Worm (Caenorhabditis elegans) whole organism, young adult: ENCODE results near the gene srxa-19.

ENCODE experiments used
- T26A5.8 ChIP-seq: sonication (generic microtip); optimal IDR thresholded peaks from 2 replicates; lab custom pipeline; 2016; ENCODE audit warnings: missing genetic modification characterization, missing compliant biosample characterization
- akir-1 ChIP-seq: fragments of 200-800 bp; sonication (Bioruptor generic); optimal IDR thresholded peaks from 2 replicates; lab custom pipeline; 2018; ENCODE audit warnings: mild to moderate bottlenecking, missing genetic modification characterization, moderate library complexity, missing compliant biosample characterization
- ama-1 ChIP-seq, 3 experiments: fragments of 150-350 bp in 1 of 3; sonication (generic microtip) in 2 of 3; optimal IDR thresholded peaks; 2 replicates each; lab custom pipeline; 2014 to 2018; ENCODE audit warnings: missing biosample characterization in 2 of 3, missing genetic modification characterization in 2 of 3, missing genetic modification reagents in 2 of 3
- bed-1 ChIP-seq: fragments of 200-800 bp; sonication (Bioruptor generic); IDR thresholded peaks from 2 replicates; pipeline ENCODE4 v1.3.6; 2022; ENCODE audit warnings: missing genetic modification reagents, missing genetic modification characterization, missing compliant biosample characterization
- ceh-91 ChIP-seq: fragments of 200-800 bp; sonication (Bioruptor generic); IDR thresholded peaks from 2 replicates; pipeline ENCODE4 v1.3.6; 2022; ENCODE audit warnings: missing genetic modification reagents, missing genetic modification characterization, missing compliant biosample characterization
- ets-4 ChIP-seq: fragments of 200-800 bp; sonication (Bioruptor generic); optimal IDR thresholded peaks from 2 replicates; lab custom pipeline; 2018; ENCODE audit warnings: mild to moderate bottlenecking, missing genetic modification characterization, missing compliant biosample characterization
- hlh-12 ChIP-seq: sonication (generic microtip); optimal IDR thresholded peaks from 2 replicates; lab custom pipeline; 2016; ENCODE audit warnings: missing genetic modification characterization, missing compliant biosample characterization
- hlh-26 ChIP-seq: fragments of 200-800 bp; sonication (Bioruptor generic); conservative IDR thresholded peaks from 2 replicates; pipeline ENCODE4 v1.3.6; 2022; ENCODE audit warnings: missing genetic modification reagents, missing genetic modification characterization, missing compliant biosample characterization
- pha-4 ChIP-seq: fragments of 150-350 bp; sonication (generic microtip); optimal IDR thresholded peaks from 2 replicates; lab custom pipeline; 2014; ENCODE audit warnings: missing biosample characterization, missing genetic modification reagents, missing genetic modification characterization
- snpc-4 ChIP-seq, 5 experiments: fragments of 150-350 bp in 1 of 5; sonication (generic microtip) in 4 of 5; optimal IDR thresholded peaks; 2 replicates each; lab custom pipeline; 2014 to 2018; ENCODE audit warnings: missing genetic modification characterization in 5 of 5, missing biosample characterization in 3 of 5, antibody characterized with exemption in 2 of 5, mild to moderate bottlenecking in 2 of 5, missing compliant biosample characterization in 2 of 5, missing genotype in 2 of 5, moderate library complexity in 2 of 5, missing genetic modification reagents in 1 of 5
- unc-62 ChIP-seq: fragments of 150-350 bp; optimal IDR thresholded peaks from 2 replicates; lab custom pipeline; 2014; ENCODE audit warnings: missing biosample characterization, missing genetic modification reagents, missing genetic modification characterization

DNA sequence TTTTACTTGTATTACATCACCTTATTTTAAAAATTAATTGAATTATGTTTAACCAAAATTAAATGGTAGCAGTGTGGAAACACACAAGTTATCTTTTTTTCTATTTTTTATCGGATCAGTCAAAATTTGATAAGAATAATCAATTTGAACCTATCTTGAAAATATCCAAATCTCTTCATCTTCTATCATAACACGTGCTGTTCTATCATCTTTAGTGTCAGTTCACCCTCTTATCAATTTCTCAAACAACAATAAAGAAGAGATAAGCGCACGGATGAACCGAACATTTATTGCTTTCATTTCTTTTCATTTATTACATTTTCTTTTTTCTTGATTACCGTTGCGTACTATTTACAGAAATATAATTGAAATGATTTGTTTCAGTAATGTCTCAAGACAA is 35.5 kb downstream of the srxa-19 start, which contains the start of gene R04B5.5:
- TF ChIP-seq bed-1 (GFP tag; lab: Robert Waterston, UW) (no peak), hlh-26 (GFP tag; lab: Robert Waterston, UW) (no peak), ama-1 (optimal IDR thresholded peaks at IDR 0.05; lab: Kevin White, UChicago) (no peak), ama-1 (GFP tag; optimal IDR thresholded peaks at IDR 0.05; lab: Kevin White, UChicago) (no peak), akir-1 (GFP tag; lab: Kevin White, UChicago) (no peak), ceh-91 (GFP tag; lab: Robert Waterston, UW) (no peak), unc-62 (GFP tag; lab: Kevin White, UChicago) (no peak), T26A5.8 (tag; lab: Kevin White, UChicago) (no peak), snpc-4 (GFP tag; optimal IDR thresholded peaks at IDR 0.05; lab: Kevin White, UChicago) (no peak), snpc-4 (tag; optimal IDR thresholded peaks at IDR 0.05; lab: Kevin White, UChicago) (no peak), ets-4 (no peak), hlh-12 (tag; lab: Kevin White, UChicago) (no peak), pha-4 (tag; lab: Kevin White, UChicago) (no peak)
